Worm (Caenorhabditis elegans): Measurements from ENCODE around the gene str-7.
A peak's percentile ranks its signal among the peaks of the same experiment; 100 is the strongest.

str-7 gene

DNA sequence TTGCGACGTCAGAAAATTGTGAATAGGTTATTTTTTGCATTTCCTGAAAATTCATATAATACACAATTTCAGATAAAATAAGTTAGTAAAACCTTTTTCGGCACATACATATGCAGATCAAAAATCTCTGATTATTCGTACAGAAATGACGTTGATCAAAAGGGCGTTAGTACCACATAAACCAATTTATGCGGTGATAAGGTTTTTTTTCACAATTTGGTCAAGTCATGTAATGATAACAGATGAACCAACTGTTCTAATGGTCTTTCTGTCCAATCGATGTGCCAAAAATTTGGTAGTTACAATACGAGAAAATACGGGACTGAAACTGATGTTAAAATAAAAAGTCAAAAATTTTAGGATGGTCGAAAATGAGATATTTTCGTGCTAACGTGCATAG is 19.3 kb downstream of the str-7 start:
- no peak for TF ChIP-seq ces-1 (GFP tag; optimal IDR thresholded peaks at IDR 0.05)
- no peak for TF ChIP-seq tbx-2 (tag; optimal IDR thresholded peaks at IDR 0.05)
- peak; percentile 23 for TF ChIP-seq elt-2 (tag; optimal IDR thresholded peaks at IDR 0.05)
- TF ChIP-seq fkh-4 (tag; optimal IDR thresholded peaks at IDR 0.05; ENCODE audit: borderline replicate concordance), result no peak
- no peak for TF ChIP-seq nhr-11 (tag; optimal IDR thresholded peaks at IDR 0.05)
- TF ChIP-seq pax-3 (tag; optimal IDR thresholded peaks at IDR 0.05), result no peak

DNA sequence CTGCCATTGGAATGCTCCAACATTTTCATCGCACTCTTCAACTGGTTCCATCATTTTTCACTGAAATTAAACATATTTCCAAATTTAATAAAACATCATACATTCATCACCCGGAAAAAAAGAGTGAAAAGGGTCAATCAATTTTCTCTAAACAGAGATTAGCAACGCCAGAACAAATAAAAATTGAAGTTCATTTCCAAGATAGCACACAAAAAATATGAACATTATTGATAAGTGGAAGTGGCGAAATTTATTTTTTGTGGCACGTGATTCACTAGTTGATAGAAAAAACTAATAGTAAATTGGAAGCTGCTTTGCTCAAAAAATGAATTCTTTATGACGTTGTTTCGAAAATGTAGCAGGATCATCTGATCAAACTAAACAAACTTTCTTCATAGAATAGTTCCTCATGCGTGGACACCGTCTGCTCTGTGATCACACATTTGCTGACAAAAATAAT is 24.1 kb downstream of the str-7 start, which contains the start of the genes F14H3.12 and srj-29:
F14H3.12 (minus strand) TSS at position 74 of the 460 bp plus-strand sequence.
srj-29 (plus strand) TSS at position 410 of the 460 bp plus-strand sequence.
- no peak for TF ChIP-seq hpl-2 (GFP tag; optimal IDR thresholded peaks at IDR 0.05)
- peak; percentile 48 for TF ChIP-seq elt-2 (tag; optimal IDR thresholded peaks at IDR 0.05)

DNA sequence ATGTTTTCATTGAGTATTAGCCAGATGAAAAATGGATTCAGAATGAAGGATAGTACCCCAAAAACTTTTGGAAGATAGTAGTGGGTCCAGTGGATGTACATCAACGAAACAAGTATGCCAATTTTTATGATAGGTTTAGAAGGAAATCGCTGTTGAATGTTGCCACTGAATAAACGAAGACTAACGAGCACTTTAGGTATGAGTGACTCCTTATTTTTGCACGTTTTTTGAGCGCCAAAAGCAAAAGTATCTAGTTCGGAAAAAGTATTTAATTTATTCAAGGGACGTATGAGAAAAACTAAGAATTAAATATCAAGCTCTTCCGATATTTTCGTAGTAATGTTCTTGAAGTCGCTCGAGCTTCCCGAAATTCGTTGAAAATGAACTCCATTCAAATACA is 25.5 kb downstream of the str-7 start, which contains the start of gene srj-10:
srj-10 (minus strand) TSS at position 101 of the 400 bp plus-strand sequence.
- no peak for TF ChIP-seq lin-13 (GFP tag; optimal IDR thresholded peaks at IDR 0.05)
- no peak for TF ChIP-seq C04F5.9 (tag; optimal IDR thresholded peaks at IDR 0.05)
- no peak for TF ChIP-seq dpl-1 (GFP tag; optimal IDR thresholded peaks at IDR 0.05)
- TF ChIP-seq isw-1 (GFP tag; IDR thresholded peaks at IDR 0.05), result no peak
- TF ChIP-seq ceh-88 (GFP tag; IDR thresholded peaks at IDR 0.05), result no peak
- TF ChIP-seq nhr-12 (tag; optimal IDR thresholded peaks at IDR 0.05), result no peak
- no peak for TF ChIP-seq hlh-17 (GFP tag; optimal IDR thresholded peaks at IDR 0.05; ENCODE audit: borderline replicate concordance)
- TF ChIP-seq ceh-8 (GFP tag; optimal IDR thresholded peaks at IDR 0.05), result no peak

DNA sequence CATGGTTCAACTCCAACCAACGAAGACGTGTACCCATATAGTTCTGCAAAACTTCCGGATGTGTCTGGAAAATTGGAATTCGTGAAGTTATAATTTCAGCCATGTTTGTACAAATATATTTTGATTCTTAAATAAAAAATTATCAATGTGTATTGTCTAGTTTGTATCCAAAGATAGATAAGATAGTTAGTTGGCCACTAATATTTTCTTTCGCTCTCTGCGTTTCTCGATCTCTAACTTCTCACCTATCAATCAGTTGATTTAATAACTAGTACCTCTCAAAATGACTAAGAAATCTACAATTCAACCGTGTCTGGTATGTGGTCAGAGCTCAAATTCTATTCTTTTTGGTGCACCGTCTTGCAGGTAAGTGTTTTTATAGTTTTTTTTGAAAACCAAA is 28.2 kb downstream of the str-7 start, which contains the start of gene nhr-176:
nhr-176 (plus strand) TSS at position 159 of the 400 bp plus-strand sequence.
- TF ChIP-seq unc-86 (tag; optimal IDR thresholded peaks at IDR 0.05), result no peak
- no peak for TF ChIP-seq ztf-4 (tag; optimal IDR thresholded peaks at IDR 0.05)
- peak; percentile 36 for TF ChIP-seq elt-2 (tag; optimal IDR thresholded peaks at IDR 0.05)
- no peak for TF ChIP-seq xbp-1 (tag; optimal IDR thresholded peaks at IDR 0.05)
- TF ChIP-seq dsc-1 (tag; optimal IDR thresholded peaks at IDR 0.05), result no peak
- TF ChIP-seq efl-1 (optimal IDR thresholded peaks at IDR 0.05), result no peak
- peak in 1 of 2 experiments; percentile 34 for TF ChIP-seq efl-1 (GFP tag; optimal IDR thresholded peaks at IDR 0.05 in 1 of 2)

DNA sequence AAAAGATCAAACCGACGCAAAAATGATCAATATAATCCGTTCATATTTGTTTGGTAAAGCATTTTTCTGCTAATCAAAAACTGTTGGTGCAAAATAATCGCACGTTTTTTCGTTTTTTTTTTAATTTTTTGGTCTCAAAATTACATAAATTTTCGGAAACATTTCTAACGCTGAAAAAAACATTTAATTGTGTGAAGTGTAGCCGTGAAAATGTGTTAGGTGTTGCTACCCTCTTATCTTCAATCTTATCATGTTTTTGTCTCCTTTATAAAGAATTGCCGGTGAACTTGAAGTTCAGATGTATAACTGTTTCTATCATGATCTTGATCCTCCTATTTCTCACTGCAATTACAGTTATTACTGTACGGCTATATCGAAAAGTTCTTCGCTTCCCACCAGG is 30.4 kb downstream of the str-7 start, which contains the start of gene cyp-35D1:
cyp-35D1 (plus strand) TSS at position 301 of the 400 bp plus-strand sequence.
- TF ChIP-seq unc-98 (GFP tag; IDR thresholded peaks at IDR 0.05), result no peak
- no peak for TF ChIP-seq pag-3 (tag; optimal IDR thresholded peaks at IDR 0.05; ENCODE audit: borderline replicate concordance, insufficient read depth)
- TF ChIP-seq nhr-19 (GFP tag; conservative IDR thresholded peaks at IDR 0.05), result no peak
- TF ChIP-seq unc-30 (tag; optimal IDR thresholded peaks at IDR 0.05), result no peak
- TF ChIP-seq lin-14 (GFP tag; optimal IDR thresholded peaks at IDR 0.05), result no peak
- no peak for TF ChIP-seq lin-39 (tag; optimal IDR thresholded peaks at IDR 0.05)
- TF ChIP-seq efl-1 (optimal IDR thresholded peaks at IDR 0.05), result no peak
- TF ChIP-seq efl-1 (GFP tag; optimal IDR thresholded peaks at IDR 0.05 in 1 of 2), result no peak
- TF ChIP-seq isw-1 (GFP tag; IDR thresholded peaks at IDR 0.05), result no peak

DNA sequence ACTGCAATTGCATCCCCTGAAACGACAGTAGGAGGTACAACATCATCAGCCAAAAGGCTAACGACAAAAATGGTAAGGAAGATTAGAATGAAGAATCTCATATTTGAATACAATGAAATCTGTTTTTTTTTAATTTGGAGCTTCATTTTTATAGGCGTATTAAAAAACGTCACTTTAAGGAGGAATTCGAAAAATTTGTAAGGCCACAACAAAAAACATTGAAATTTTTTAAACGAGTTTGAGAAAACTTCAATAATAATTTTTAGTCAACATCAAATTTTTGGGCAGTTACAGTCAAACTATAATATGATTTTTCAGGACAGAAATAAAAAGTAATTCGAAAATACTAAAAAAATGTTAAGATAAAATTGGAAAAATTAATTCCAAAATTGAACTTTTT is 36.6 kb downstream of the str-7 start, which contains the start of gene F14H3.14:
F14H3.14 (minus strand) TSS at position 101 of the 400 bp plus-strand sequence.
- TF ChIP-seq pax-3 (tag; optimal IDR thresholded peaks at IDR 0.05) (no peak), elt-3 (tag; optimal IDR thresholded peaks at IDR 0.05) (no peak), nhr-12 (tag; optimal IDR thresholded peaks at IDR 0.05) (no peak), hpl-2 (GFP tag; optimal IDR thresholded peaks at IDR 0.05) (no peak), lin-13 (GFP tag; optimal IDR thresholded peaks at IDR 0.05) (no peak), hlh-17 (GFP tag; optimal IDR thresholded peaks at IDR 0.05; ENCODE audit: borderline replicate concordance) (no peak), tbx-2 (tag; optimal IDR thresholded peaks at IDR 0.05) (no peak), pag-3 (tag; optimal IDR thresholded peaks at IDR 0.05; ENCODE audit: borderline replicate concordance, insufficient read depth) (no peak), Y116A8C.19 (tag; optimal IDR thresholded peaks at IDR 0.05; ENCODE audit: borderline replicate concordance) (no peak), mef-2 (tag; optimal IDR thresholded peaks at IDR 0.05) (no peak)
